Worm (Caenorhabditis elegans): ENCODE data around the gene asm-1.

Gene asm-1

DNA sequence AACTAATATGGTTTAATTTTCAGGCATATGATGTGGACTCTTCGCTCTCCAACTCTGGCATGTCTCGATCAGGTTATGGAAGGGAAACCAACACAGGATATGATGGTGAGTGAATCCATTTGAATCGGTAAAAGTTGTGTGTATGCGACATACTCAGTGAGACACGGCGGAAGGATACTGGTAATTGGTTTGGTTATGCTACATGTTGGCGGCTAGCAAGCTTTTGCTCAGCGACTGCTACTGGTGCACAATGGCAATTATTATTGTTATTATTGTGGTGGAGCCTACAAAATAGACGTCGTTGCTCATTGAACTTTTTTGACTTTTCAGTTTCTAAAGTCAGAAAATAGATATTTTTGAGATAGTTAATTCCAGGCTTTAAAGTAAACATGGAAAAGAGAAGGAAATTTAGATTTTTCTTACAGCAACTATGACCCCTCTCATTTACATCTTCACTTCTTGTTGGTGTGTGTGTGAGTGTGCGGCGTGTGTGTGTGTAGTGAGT is 30.9 kb downstream of the asm-1 start:
- TF ChIP-seq aha-1 (tag) = peak; percentile 93
- no peak for TF ChIP-seq zag-1 (tag; optimal IDR thresholded peaks at IDR 0.05)
- TF ChIP-seq unc-62 (GFP tag; optimal IDR thresholded peaks at IDR 0.05 in 1 of 2) = peak in 1 of 2 experiments; percentile 49
- no peak for TF ChIP-seq unc-62 (tag; optimal IDR thresholded peaks at IDR 0.05)
- 0 out of 2 replicates have a peak, but pooled peaks have one; percentile 27 for TF ChIP-seq egl-43 (GFP tag; IDR thresholded peaks at IDR 0.05)

DNA sequence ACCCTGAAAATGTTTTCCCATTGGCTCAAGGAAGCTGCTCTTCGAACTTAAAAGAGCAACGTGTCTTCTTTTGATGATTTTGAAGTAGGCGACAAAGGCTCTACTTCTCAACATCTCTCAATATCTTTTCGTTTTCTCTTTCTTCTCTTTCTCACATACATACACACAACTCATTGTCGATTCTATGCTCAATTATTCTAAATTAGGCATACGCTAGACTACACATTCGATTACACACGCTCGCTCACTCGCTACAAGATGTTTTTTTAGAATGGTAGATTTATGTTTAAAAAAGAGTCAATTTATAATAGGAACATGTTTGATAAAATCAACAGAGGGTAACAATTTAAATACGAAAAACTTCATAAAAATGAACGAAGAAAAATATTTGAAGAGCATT is 31.6 kb downstream of the asm-1 start:
- TF ChIP-seq snpc-1.2 (GFP tag; IDR thresholded peaks at IDR 0.05) = no peak
- TF ChIP-seq nhr-48 (tag; optimal IDR thresholded peaks at IDR 0.05) = no peak
- TF ChIP-seq unc-130 (GFP tag; optimal IDR thresholded peaks at IDR 0.05) = no peak
- TF ChIP-seq mes-2 (tag; optimal IDR thresholded peaks at IDR 0.05; ENCODE audit: poor library complexity, severe bottlenecking) = no peak
- TF ChIP-seq lir-3 (tag; optimal IDR thresholded peaks at IDR 0.05) = no peak
- no peak for TF ChIP-seq Y75B8A.6 (GFP tag; IDR thresholded peaks at IDR 0.05)
- no peak for TF ChIP-seq tag-97 (GFP tag; IDR thresholded peaks at IDR 0.05)
- no peak for TF ChIP-seq ceh-28 (tag; optimal IDR thresholded peaks at IDR 0.05)
- TF ChIP-seq vab-7 (GFP tag; IDR thresholded peaks at IDR 0.05) = no peak
- TF ChIP-seq pha-4 (GFP tag; IDR thresholded peaks at IDR 0.05) = no peak
- TF ChIP-seq pha-4 (tag; optimal IDR thresholded peaks at IDR 0.05) = no peak
- TF ChIP-seq dpl-1 (GFP tag; optimal IDR thresholded peaks at IDR 0.05) = no peak

DNA sequence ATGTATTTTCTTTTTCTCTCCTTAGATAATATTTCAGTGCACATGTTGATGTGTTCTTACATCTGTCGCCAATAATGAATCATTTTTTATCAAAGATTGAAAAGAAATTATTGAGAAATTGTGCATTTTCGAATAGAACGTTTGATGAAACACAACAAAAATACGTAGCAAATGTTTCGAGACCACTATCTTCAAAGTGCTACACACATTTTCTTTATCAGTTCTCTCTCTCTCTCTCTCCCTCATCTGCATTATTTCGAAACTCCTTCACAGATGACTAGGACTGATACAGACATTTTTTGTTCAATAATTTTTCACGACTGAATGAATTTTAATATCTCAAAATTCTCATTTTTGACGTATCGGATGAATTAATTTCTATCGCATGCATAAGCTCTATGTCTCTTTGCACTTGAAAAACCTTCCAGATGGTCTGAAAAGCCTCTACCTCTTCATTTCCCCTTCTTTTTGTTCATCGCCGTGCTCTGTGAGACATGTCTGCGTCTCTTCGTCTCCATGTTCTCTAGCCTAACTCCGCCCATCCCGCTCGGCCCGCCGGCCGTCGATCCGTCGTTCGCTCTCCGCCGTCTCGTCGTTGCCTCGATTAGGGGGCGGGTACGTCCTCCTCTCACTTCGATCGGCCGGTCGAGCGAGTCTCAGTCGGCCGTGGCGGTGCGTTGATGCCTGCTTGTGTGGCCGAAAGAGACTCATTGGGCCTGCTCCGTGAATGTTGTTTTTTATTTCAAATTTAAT is 33.6 kb downstream of the asm-1 start:
- TF ChIP-seq nhr-28 (tag; optimal IDR thresholded peaks at IDR 0.05) (peak; percentile 59), dve-1 (tag; optimal IDR thresholded peaks at IDR 0.05; ENCODE audit: insufficient read depth) (peak; percentile 18), unc-62 (GFP tag; optimal IDR thresholded peaks at IDR 0.05 in 1 of 2) (peak in 1 of 2 experiments; percentile 33), unc-62 (tag; optimal IDR thresholded peaks at IDR 0.05) (no peak), zip-11 (GFP tag; IDR thresholded peaks at IDR 0.05) (no peak), vab-7 (GFP tag; IDR thresholded peaks at IDR 0.05) (0 out of 2 replicates have a peak, but pooled peaks have one; percentile 37), ceh-32 (tag; optimal IDR thresholded peaks at IDR 0.05; ENCODE audit: poor library complexity) (no peak), dpl-1 (GFP tag; optimal IDR thresholded peaks at IDR 0.05) (peak; percentile 7), T20F7.1 (GFP tag; optimal IDR thresholded peaks at IDR 0.05) (peak; percentile 28), cey-2 (tag; optimal IDR thresholded peaks at IDR 0.05; ENCODE audit: borderline replicate concordance, insufficient read depth) (no peak), mes-2 (tag; optimal IDR thresholded peaks at IDR 0.05; ENCODE audit: poor library complexity, severe bottlenecking) (peak; percentile 37), rbr-2 (tag; optimal IDR thresholded peaks at IDR 0.05) (peak; percentile 61), unc-130 (GFP tag; optimal IDR thresholded peaks at IDR 0.05) (no peak), mdl-1 (tag; optimal IDR thresholded peaks at IDR 0.05) (no peak), F44E2.7 (GFP tag; IDR thresholded peaks at IDR 0.05) (no peak), daf-16 (GFP tag; optimal IDR thresholded peaks at IDR 0.05) (no peak), daf-16 (tag; optimal IDR thresholded peaks at IDR 0.05) (peak; percentile 73), ctbp-1 (GFP tag; IDR thresholded peaks at IDR 0.05) (peak; percentile 18; the same call in 1 of the 2 replicates), attf-4 (tag; optimal IDR thresholded peaks at IDR 0.05) (no peak), hmg-1.1 (GFP tag; IDR thresholded peaks at IDR 0.05) (peak; percentile 75), ceh-44 (GFP tag; IDR thresholded peaks at IDR 0.05) (0 out of 2 replicates have a peak, but pooled peaks have one; percentile 14), ceh-82 (tag; optimal IDR thresholded peaks at IDR 0.05) (no peak), lin-38 (GFP tag; IDR thresholded peaks at IDR 0.05) (no peak), nhr-111 (GFP tag; optimal IDR thresholded peaks at IDR 0.05) (no peak), nhr-48 (tag; optimal IDR thresholded peaks at IDR 0.05) (no peak), pqm-1 (tag; optimal IDR thresholded peaks at IDR 0.05) (peak; percentile 63), php-3 (GFP tag; IDR thresholded peaks at IDR 0.05) (no peak), ces-1 (GFP tag; optimal IDR thresholded peaks at IDR 0.05) (no peak), F37D6.2 (tag; optimal IDR thresholded peaks at IDR 0.05) (peak; percentile 51), daf-12 (tag; optimal IDR thresholded peaks at IDR 0.05) (no peak), sdz-12 (GFP tag; optimal IDR thresholded peaks at IDR 0.05) (no peak), nhr-102 (tag; optimal IDR thresholded peaks at IDR 0.05) (no peak), nhr-41 (GFP tag; IDR thresholded peaks at IDR 0.05) (no peak), zfp-3 (GFP tag; conservative IDR thresholded peaks at IDR 0.05) (no peak), spr-1 (tag; optimal IDR thresholded peaks at IDR 0.05) (peak; percentile 16)
